Fruit fly (Drosophila melanogaster): Measurements from ENCODE around the gene Nna1.

DNA sequence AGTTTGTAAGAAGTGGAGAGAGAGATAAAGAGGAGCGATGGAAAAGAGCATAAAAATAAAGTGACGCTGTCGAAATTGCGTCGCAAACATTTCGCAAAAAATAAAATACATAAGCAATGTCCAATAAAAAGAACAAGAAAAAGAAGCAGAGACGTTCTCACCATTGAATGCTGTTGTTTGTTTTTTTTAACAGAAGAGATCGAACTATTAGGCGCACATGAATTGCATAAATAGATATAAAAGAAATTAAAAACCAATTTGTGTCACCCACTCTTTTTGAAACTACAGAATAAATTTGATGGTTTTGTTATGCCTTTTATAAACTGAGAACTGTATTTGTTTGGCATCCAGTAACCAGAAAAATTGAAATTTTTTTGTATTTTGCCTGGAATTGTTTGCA lies 61.7 kb downstream of the Nna1 start:
- no peak for TF ChIP-seq Hmx (GFP tag; optimal IDR thresholded peaks at IDR 0.05)
- TF ChIP-seq CG12071 (GFP tag; optimal IDR thresholded peaks at IDR 0.05): no peak
- TF ChIP-seq Hr78 (GFP tag; optimal IDR thresholded peaks at IDR 0.05): no peak
- TF ChIP-seq CG13287 (GFP tag; IDR thresholded peaks at IDR 0.05; ENCODE audit: partially characterized antibody): no peak
- TF ChIP-seq ERR (GFP tag; optimal IDR thresholded peaks at IDR 0.05): no peak
- no peak for TF ChIP-seq otp (GFP tag; IDR thresholded peaks at IDR 0.05)
- no peak for TF ChIP-seq MBD-R2 (GFP tag; IDR thresholded peaks at IDR 0.05)
- TF ChIP-seq vnd (GFP tag; IDR thresholded peaks at IDR 0.05; ENCODE audit: partially characterized antibody): no peak
- TF ChIP-seq Neu2 (GFP tag; optimal IDR thresholded peaks at IDR 0.05; ENCODE audit: borderline replicate concordance): no peak
